Worm (Caenorhabditis elegans): Measurements from ENCODE around the gene glrx-22.

- TF ChIP-seq Y79H2A.3 (GFP tag; conservative IDR thresholded peaks at IDR 0.05): no peak
- TF ChIP-seq attf-5 (GFP tag; optimal IDR thresholded peaks at IDR 0.05): no peak
- TF ChIP-seq athp-1 (tag; optimal IDR thresholded peaks at IDR 0.05): no peak
- no peak for TF ChIP-seq F52B5.7 (tag; optimal IDR thresholded peaks at IDR 0.05)
- no peak for TF ChIP-seq hrde-1 (tag; optimal IDR thresholded peaks at IDR 0.05; ENCODE audit: borderline replicate concordance)
- no peak for TF ChIP-seq F23B12.7 (tag; optimal IDR thresholded peaks at IDR 0.05; ENCODE audit: insufficient read depth)
- TF ChIP-seq ztf-3 (GFP tag; optimal IDR thresholded peaks at IDR 0.05): no peak
- TF ChIP-seq zim-3 (tag; optimal IDR thresholded peaks at IDR 0.05): no peak
- no peak for TF ChIP-seq B0261.1 (tag; optimal IDR thresholded peaks at IDR 0.05)
- no peak for TF ChIP-seq K11D2.4 (GFP tag; IDR thresholded peaks at IDR 0.05)
- TF ChIP-seq ztf-25 (GFP tag; IDR thresholded peaks at IDR 0.05): no peak
- no peak for TF ChIP-seq ama-1 (optimal IDR thresholded peaks at IDR 0.05)
- TF ChIP-seq ama-1 (GFP tag; optimal IDR thresholded peaks at IDR 0.05): no peak
- TF ChIP-seq somi-1 (GFP tag; optimal IDR thresholded peaks at IDR 0.05): no peak
Observed at ce11 chrIV:8182566-8182965, 18.5 kb downstream of the glrx-22 start.

Data from whole organism, young adult.